Worm (Caenorhabditis elegans) whole organism, mixed stage, embryonic: ENCODE measurements around the gene Y71G10AR.4.

ENCODE experiments used
- M03D4.4 ChIP-seq: sonication (generic microtip); optimal IDR thresholded peaks from 2 replicates; lab custom pipeline; 2017; ENCODE audit warnings: mild to moderate bottlenecking, missing genetic modification characterization, missing compliant biosample characterization
- bed-3 ChIP-seq: fragments of 200-800 bp; sonication (Bioruptor generic); optimal IDR thresholded peaks from 3 replicates; lab custom pipeline; 2018; ENCODE audit warnings: mild to moderate bottlenecking, missing genetic modification characterization, moderate library complexity, missing compliant biosample characterization
- blmp-1 ChIP-seq: fragments of 150-350 bp; optimal IDR thresholded peaks from 2 replicates; lab custom pipeline; 2014; ENCODE audit warnings: missing biosample characterization, missing genetic modification characterization
- ceh-39 ChIP-seq: fragments of 150-350 bp; optimal IDR thresholded peaks from 2 replicates; lab custom pipeline; 2014; ENCODE audit warnings: missing biosample characterization, missing genetic modification characterization
- ceh-43 ChIP-seq: fragments of 200-800 bp; sonication (Bioruptor generic); optimal IDR thresholded peaks from 2 replicates; lab custom pipeline; 2018; ENCODE audit warnings: mild to moderate bottlenecking, missing genetic modification characterization, moderate library complexity, missing compliant biosample characterization
- ceh-83 ChIP-seq: fragments of 200-800 bp; sonication (Bioruptor generic); optimal IDR thresholded peaks from 2 replicates; lab custom pipeline; 2018; ENCODE audit warnings: mild to moderate bottlenecking, missing genetic modification characterization, missing compliant biosample characterization
- ces-1 ChIP-seq: fragments of 150-350 bp; optimal IDR thresholded peaks from 2 replicates; lab custom pipeline; 2014; ENCODE audit warnings: missing biosample characterization, missing genetic modification reagents, missing genetic modification characterization
- cnd-1 ChIP-seq: fragments of 200-800 bp; sonication (Bioruptor generic); optimal IDR thresholded peaks from 2 replicates; lab custom pipeline; 2018; ENCODE audit warnings: mild to moderate bottlenecking, missing genetic modification characterization, missing compliant biosample characterization
- drap-1 ChIP-seq: fragments of 200-800 bp; sonication (Bioruptor generic); optimal IDR thresholded peaks from 3 replicates; lab custom pipeline; 2018; ENCODE audit warnings: mild to moderate bottlenecking, missing genetic modification characterization, missing compliant biosample characterization
- elt-1 ChIP-seq: sonication (generic microtip); optimal IDR thresholded peaks from 2 replicates; lab custom pipeline; 2017; ENCODE audit warnings: missing genetic modification characterization, mild to moderate bottlenecking, missing compliant biosample characterization, antibody characterized with exemption, moderate library complexity, borderline replicate concordance; ENCODE audit not compliant: insufficient read depth
- elt-3 ChIP-seq: fragments of 150-350 bp; optimal IDR thresholded peaks from 2 replicates; lab custom pipeline; 2014; ENCODE audit warnings: missing biosample characterization, missing genetic modification characterization
- flh-1 ChIP-seq: fragments of 200-800 bp; sonication (Bioruptor generic); optimal IDR thresholded peaks from 2 replicates; lab custom pipeline; 2018; ENCODE audit warnings: mild to moderate bottlenecking, missing genetic modification characterization, moderate library complexity, missing compliant biosample characterization
- ham-2 ChIP-seq: fragments of 200-800 bp; sonication (Bioruptor generic); optimal IDR thresholded peaks from 2 replicates; lab custom pipeline; 2018; ENCODE audit warnings: mild to moderate bottlenecking, missing genetic modification characterization, missing compliant biosample characterization
- hlh-1 ChIP-seq: fragments of 150-350 bp; optimal IDR thresholded peaks from 2 replicates; lab custom pipeline; 2014; ENCODE audit warnings: missing biosample characterization, missing genetic modification reagents, missing genetic modification characterization
- lin-13 ChIP-seq: fragments of 150-350 bp; optimal IDR thresholded peaks from 2 replicates; lab custom pipeline; 2014; ENCODE audit warnings: missing biosample characterization, missing genetic modification characterization
- lin-32 ChIP-seq: fragments of 200-800 bp; sonication (Bioruptor generic); optimal IDR thresholded peaks from 2 replicates; lab custom pipeline; 2018; ENCODE audit warnings: mild to moderate bottlenecking, missing genetic modification characterization, missing compliant biosample characterization
- lsy-2 ChIP-seq: fragments of 150-350 bp; optimal IDR thresholded peaks from 2 replicates; lab custom pipeline; 2014; ENCODE audit warnings: missing biosample characterization, missing genetic modification characterization
- mab-5 ChIP-seq: fragments of 150-350 bp; optimal IDR thresholded peaks from 2 replicates; lab custom pipeline; 2014; ENCODE audit warnings: missing biosample characterization, missing genetic modification characterization
- mep-1 ChIP-seq: fragments of 150-350 bp; optimal IDR thresholded peaks from 2 replicates; lab custom pipeline; 2017; ENCODE audit warnings: missing biosample characterization, missing genetic modification reagents, missing genetic modification characterization, inconsistent platforms
- mls-2 ChIP-seq: sonication (generic microtip); optimal IDR thresholded peaks from 2 replicates; lab custom pipeline; 2016; ENCODE audit warnings: mild to moderate bottlenecking, missing genetic modification characterization, moderate library complexity, missing compliant biosample characterization
- nhr-12 ChIP-seq: fragments of 150-350 bp; optimal IDR thresholded peaks from 2 replicates; lab custom pipeline; 2014; ENCODE audit warnings: missing biosample characterization, missing genetic modification characterization
- nhr-2 ChIP-seq: fragments of 150-350 bp; optimal IDR thresholded peaks from 2 replicates; lab custom pipeline; 2014; ENCODE audit warnings: missing biosample characterization, missing genetic modification characterization
- nhr-237 ChIP-seq: fragments of 150-350 bp; optimal IDR thresholded peaks from 2 replicates; lab custom pipeline; 2014; ENCODE audit warnings: missing biosample characterization, missing genetic modification characterization
- nhr-28 ChIP-seq: fragments of 150-350 bp; optimal IDR thresholded peaks from 2 replicates; lab custom pipeline; 2014; ENCODE audit warnings: missing biosample characterization, missing genetic modification characterization
- nhr-76 ChIP-seq: sonication (generic microtip); optimal IDR thresholded peaks from 2 replicates; lab custom pipeline; 2017; ENCODE audit warnings: missing biosample characterization, missing genetic modification characterization
- pha-4 ChIP-seq: fragments of 150-350 bp; optimal IDR thresholded peaks from 2 replicates; lab custom pipeline; 2018; ENCODE audit warnings: missing biosample characterization, missing genetic modification reagents, missing genetic modification characterization
- sem-2 ChIP-seq: fragments of 200-800 bp; sonication (Bioruptor generic); optimal IDR thresholded peaks from 2 replicates; lab custom pipeline; 2018; ENCODE audit warnings: mild to moderate bottlenecking, missing genetic modification characterization, missing compliant biosample characterization
- snpc-4 ChIP-seq: fragments of 150-350 bp; optimal IDR thresholded peaks from 2 replicates; lab custom pipeline; 2014; ENCODE audit warnings: missing biosample characterization, missing genetic modification characterization
- sptf-1 ChIP-seq: sonication (generic microtip); optimal IDR thresholded peaks from 2 replicates; lab custom pipeline; 2017; ENCODE audit warnings: mild to moderate bottlenecking, missing genetic modification characterization, moderate library complexity, missing compliant biosample characterization
- tbx-8 ChIP-seq: fragments of 200-800 bp; sonication (Bioruptor generic); optimal IDR thresholded peaks from 2 replicates; lab custom pipeline; 2018; ENCODE audit warnings: mild to moderate bottlenecking, missing genetic modification characterization, moderate library complexity, missing compliant biosample characterization
- unc-120 ChIP-seq: sonication (generic microtip); optimal IDR thresholded peaks from 2 replicates; lab custom pipeline; 2017; ENCODE audit warnings: missing genetic modification characterization, missing compliant biosample characterization; ENCODE audit not compliant: poor library complexity, severe bottlenecking
- unc-39 ChIP-seq: fragments of 150-350 bp; optimal IDR thresholded peaks from 2 replicates; lab custom pipeline; 2014; ENCODE audit warnings: missing biosample characterization, missing genetic modification characterization
- unc-62 ChIP-seq: fragments of 150-350 bp; optimal IDR thresholded peaks from 2 replicates; lab custom pipeline; 2014; ENCODE audit warnings: missing biosample characterization, missing genetic modification reagents, missing genetic modification characterization
- zip-8 ChIP-seq: fragments of 150-350 bp; optimal IDR thresholded peaks from 2 replicates; lab custom pipeline; 2014; ENCODE audit warnings: missing biosample characterization, missing genetic modification characterization
- ztf-11 ChIP-seq: fragments of 150-350 bp; optimal IDR thresholded peaks from 2 replicates; lab custom pipeline; 2014; ENCODE audit warnings: missing biosample characterization, missing genetic modification characterization

Gene Y71G10AR.4

ce11 chrIV:2170332-2170731, 28.5 kb upstream of the Y71G10AR.4 start:
- TF ChIP-seq pha-4 (tag; lab: Kevin White, UChicago) (no peak), zip-8 (tag; lab: Kevin White, UChicago) (peak; percentile 97), cnd-1 (tag; lab: Kevin White, UChicago) (no peak)
- TF ChIP-seq, all 35 proteins: peak for 1

ce11 chrIV:2172880-2173279, 26.0 kb upstream of the Y71G10AR.4 start:
- peak; percentile 71 for TF ChIP-seq ces-1 (GFP tag; lab: Kevin White, UChicago)
- TF ChIP-seq elt-1 (tag; lab: Kevin White, UChicago), result no peak

- no peak for TF ChIP-seq sem-2 (GFP tag; lab: Kevin White, UChicago)
- no peak for TF ChIP-seq mab-5 (tag; lab: Kevin White, UChicago)
- TF ChIP-seq M03D4.4 (tag; lab: Kevin White, UChicago), result no peak
- TF ChIP-seq cnd-1 (tag; lab: Kevin White, UChicago), result no peak
- TF ChIP-seq, all 35 proteins: peak for 0
These were observed 23.6 kb upstream of the Y71G10AR.4 start, which contains the start of gene C54E4.1 for ce11 chrIV:2175291-2175690. Gene C54E4.1, plus strand, starts transcription at chrIV:2175591.

ce11 chrIV:2177545-2177944, 21.3 kb upstream of the Y71G10AR.4 start, which contains the start of gene hrpu-2:
Gene hrpu-2, plus strand, starts transcription at chrIV:2177896.
- TF ChIP-seq blmp-1 (tag; lab: Kevin White, UChicago) (no peak), cnd-1 (tag; lab: Kevin White, UChicago) (no peak), sptf-1 (tag; lab: Kevin White, UChicago) (no peak), hlh-1 (peak; percentile 26), ztf-11 (tag; lab: Kevin White, UChicago) (no peak), unc-39 (tag; lab: Kevin White, UChicago) (no peak), elt-1 (tag; lab: Kevin White, UChicago) (no peak), nhr-237 (tag; lab: Kevin White, UChicago) (peak; percentile 62), ceh-39 (tag; lab: Kevin White, UChicago) (peak; percentile 32), elt-3 (tag; lab: Kevin White, UChicago) (no peak), mab-5 (tag; lab: Kevin White, UChicago) (no peak), sem-2 (GFP tag; lab: Kevin White, UChicago) (no peak), lin-13 (peak; percentile 71), drap-1 (GFP tag; lab: Kevin White, UChicago) (no peak), mls-2 (tag; lab: Kevin White, UChicago) (no peak), nhr-2 (tag; lab: Kevin White, UChicago) (no peak), nhr-76 (no peak), mep-1 (tag; lab: Kevin White, UChicago) (peak; percentile 80), zip-8 (tag; lab: Kevin White, UChicago) (no peak), tbx-8 (no peak), ceh-83 (GFP tag; lab: Kevin White, UChicago) (no peak), nhr-28 (no peak), lin-32 (GFP tag; lab: Kevin White, UChicago) (no peak), M03D4.4 (tag; lab: Kevin White, UChicago) (no peak), ham-2 (no peak), unc-62 (GFP tag; lab: Kevin White, UChicago) (no peak), flh-1 (GFP tag; lab: Kevin White, UChicago) (no peak), nhr-12 (no peak), lsy-2 (tag; lab: Kevin White, UChicago) (peak; percentile 73), pha-4 (tag; lab: Kevin White, UChicago) (peak; percentile 55), ceh-43 (GFP tag; lab: Kevin White, UChicago) (no peak), bed-3 (GFP tag; lab: Kevin White, UChicago) (no peak), ces-1 (GFP tag; lab: Kevin White, UChicago) (peak; percentile 77), snpc-4 (tag; lab: Kevin White, UChicago) (no peak), unc-120 (tag; lab: Kevin White, UChicago) (no peak)
